Worm (Caenorhabditis elegans): ENCODE measurements around the gene srxa-5.
"Not testable (repeated sequence)": the region's sequence is repeated elsewhere in the genome, so short reads cannot be mapped to it uniquely, and the experiment has no call there.

The srxa-5 gene

ce11 chrIII:6536945-6537568, 4.3 kb downstream of the srxa-5 start, which contains the start of gene C09E7.4:
Gene C09E7.4 (minus strand): TSS chrIII:6536995.
- no peak for TF ChIP-seq unc-62 (GFP tag; optimal IDR thresholded peaks at IDR 0.05)

ce11 chrIII:6551187-6552058, 18.7 kb downstream of the srxa-5 start, which contains the start of gene C09E7.7:
Gene C09E7.7 (minus strand): TSS chrIII:6551243.
- not testable (repeated sequence) for TF ChIP-seq unc-62 (GFP tag; optimal IDR thresholded peaks at IDR 0.05)

- no peak for TF ChIP-seq unc-62 (GFP tag; optimal IDR thresholded peaks at IDR 0.05)
These were observed 25.7 kb downstream of the srxa-5 start, which contains the start of gene C09E7.8 for ce11 chrIII:6558487-6558886. Gene C09E7.8 (minus strand): TSS chrIII:6558587.

- TF ChIP-seq unc-62 (GFP tag; optimal IDR thresholded peaks at IDR 0.05): no peak
These were observed 44.4 kb downstream of the srxa-5 start for ce11 chrIII:6577159-6577558.

- no peak for TF ChIP-seq unc-62 (GFP tag; optimal IDR thresholded peaks at IDR 0.05)
These were observed 45.8 kb downstream of the srxa-5 start, which contains the start of gene F27B3.6 for ce11 chrIII:6578505-6578904. Gene F27B3.6 (minus strand): TSS chrIII:6578605.

- no peak for TF ChIP-seq unc-62 (GFP tag; optimal IDR thresholded peaks at IDR 0.05)
These were observed 46.7 kb downstream of the srxa-5 start, which contains the start of gene F27B3.8 for ce11 chrIII:6579398-6579797. Gene F27B3.8 (plus strand): TSS chrIII:6579698.

- TF ChIP-seq unc-62 (GFP tag; optimal IDR thresholded peaks at IDR 0.05): no peak
These were observed 48.8 kb downstream of the srxa-5 start, which contains the start of gene acr-21 for ce11 chrIII:6581585-6581984. Gene acr-21 (plus strand): TSS chrIII:6581885.

Measured in whole organism, dauer.